Worm (Caenorhabditis elegans) whole organism, early embryonic: ENCODE results near the gene col-94.

Experiments used
- F13C5.2 ChIP-seq: sonication (generic microtip); optimal IDR thresholded peaks from 2 replicates; lab custom pipeline; 2017; ENCODE audit warnings: mild to moderate bottlenecking, missing genetic modification characterization, inconsistent platforms, missing compliant biosample characterization
- aly-1 ChIP-seq: sonication (generic microtip); optimal IDR thresholded peaks from 2 replicates; lab custom pipeline; 2016; ENCODE audit warnings: missing genetic modification characterization, missing compliant biosample characterization
- ama-1 ChIP-seq: fragments of 150-350 bp; optimal IDR thresholded peaks from 2 replicates; lab custom pipeline; 2014
- ceh-13 ChIP-seq: fragments of 200-800 bp; sonication (Bioruptor generic); optimal IDR thresholded peaks from 2 replicates; lab custom pipeline; 2018; ENCODE audit warnings: mild to moderate bottlenecking, missing genetic modification characterization, missing compliant biosample characterization
- ceh-36 ChIP-seq: sonication (generic microtip); optimal IDR thresholded peaks from 2 replicates; lab custom pipeline; 2016; ENCODE audit warnings: missing genetic modification characterization, inconsistent platforms, missing compliant biosample characterization
- ets-7 ChIP-seq: sonication (generic microtip); optimal IDR thresholded peaks from 2 replicates; lab custom pipeline; 2016; ENCODE audit warnings: missing genotype, missing genetic modification characterization, missing compliant biosample characterization
- flt-1 ChIP-seq: fragments of 200-800 bp; sonication (Bioruptor generic); IDR thresholded peaks from 2 replicates; pipeline ENCODE4 v1.3.6; 2022; ENCODE audit warnings: missing genetic modification characterization, missing compliant biosample characterization
- hmbx-1 ChIP-seq: sonication (generic microtip); optimal IDR thresholded peaks from 2 replicates; lab custom pipeline; 2016; ENCODE audit warnings: mild to moderate bottlenecking, missing genetic modification characterization, missing compliant biosample characterization
- hmg-4 ChIP-seq: fragments of 200-800 bp; sonication (Bioruptor generic); optimal IDR thresholded peaks from 2 replicates; lab custom pipeline; 2018; ENCODE audit warnings: mild to moderate bottlenecking, missing genetic modification characterization, missing compliant biosample characterization
- hnd-1 ChIP-seq: sonication (generic microtip); optimal IDR thresholded peaks from 2 replicates; lab custom pipeline; 2016; ENCODE audit warnings: missing genetic modification characterization, missing compliant biosample characterization
- pes-1 ChIP-seq: fragments of 200-800 bp; sonication (Bioruptor generic); IDR thresholded peaks from 2 replicates; pipeline ENCODE4 v1.3.6; 2022; ENCODE audit warnings: missing genetic modification reagents, missing genetic modification characterization, missing compliant biosample characterization
- scrt-1 ChIP-seq: fragments of 200-800 bp; sonication (Bioruptor generic); IDR thresholded peaks from 2 replicates; pipeline ENCODE4 v1.3.6; 2022; ENCODE audit warnings: missing genetic modification characterization, missing compliant biosample characterization
- sea-1 ChIP-seq: fragments of 200-800 bp; sonication (Bioruptor generic); conservative IDR thresholded peaks from 2 replicates; pipeline ENCODE4 v1.3.6; 2022; ENCODE audit warnings: missing genetic modification characterization, missing compliant biosample characterization
- tbx-11 ChIP-seq: fragments of 200-800 bp; sonication (Bioruptor generic); IDR thresholded peaks from 2 replicates; pipeline ENCODE4 v1.3.6; 2022; ENCODE audit warnings: missing genetic modification characterization, missing compliant biosample characterization
- tbx-37 ChIP-seq: fragments of 200-800 bp; sonication (Bioruptor generic); conservative IDR thresholded peaks from 2 replicates; pipeline ENCODE4 v1.3.6; 2022; ENCODE audit warnings: missing genetic modification reagents, missing genetic modification characterization, missing compliant biosample characterization

col-94 gene

DNA sequence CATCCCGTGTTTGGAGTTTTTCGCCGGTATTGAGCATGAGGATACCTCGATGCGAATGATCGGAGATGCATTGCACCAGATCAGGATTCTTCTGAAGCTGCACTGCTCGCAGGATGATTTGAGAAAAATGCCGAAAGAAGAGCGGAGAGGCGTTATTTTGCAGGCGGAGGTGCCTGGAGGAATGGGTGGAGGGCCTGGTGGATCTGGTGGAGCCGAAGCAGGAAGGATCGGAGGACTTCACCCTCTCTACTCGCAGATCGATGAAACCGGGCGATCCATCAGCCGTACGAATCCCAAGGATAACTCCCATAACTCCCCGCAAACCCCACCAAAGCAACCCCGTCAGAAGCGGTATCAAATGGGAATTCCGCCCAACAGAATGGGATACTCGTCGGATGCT lies 48.5 kb downstream of the col-94 start:
- no peak for TF ChIP-seq hmbx-1 (tag; lab: Kevin White, UChicago)
- no peak for TF ChIP-seq hnd-1 (tag; lab: Kevin White, UChicago)
- no peak for TF ChIP-seq scrt-1 (GFP tag; lab: Robert Waterston, UW)
- TF ChIP-seq hmg-4 (GFP tag; lab: Kevin White, UChicago): no peak
- TF ChIP-seq tbx-37 (GFP tag; lab: Robert Waterston, UW): no peak
- no peak for TF ChIP-seq flt-1 (GFP tag; lab: Robert Waterston, UW)
- TF ChIP-seq aly-1: no peak
- no peak for TF ChIP-seq ceh-36 (tag; lab: Kevin White, UChicago)
- TF ChIP-seq pes-1 (GFP tag; lab: Robert Waterston, UW): no peak
- TF ChIP-seq tbx-11 (GFP tag; lab: Robert Waterston, UW): no peak
- TF ChIP-seq F13C5.2 (tag; lab: Kevin White, UChicago): no peak
- TF ChIP-seq ceh-13 (GFP tag; lab: Kevin White, UChicago): no peak
- TF ChIP-seq ets-7 (tag; lab: Kevin White, UChicago): no peak
- TF ChIP-seq sea-1 (GFP tag; lab: Robert Waterston, UW): no peak
- TF ChIP-seq ama-1 (lab: Kevin White, UChicago): no peak
